Worm (Caenorhabditis elegans): Measurements from ENCODE around the gene H04M03.11.

H04M03.11 gene

ce11 chrIV:5926643-5927042, 42.2 kb upstream of the H04M03.11 start:
- no peak for TF ChIP-seq fkh-4 (tag; optimal IDR thresholded peaks at IDR 0.05; ENCODE audit: borderline replicate concordance)
- no peak for TF ChIP-seq nhr-19 (GFP tag; conservative IDR thresholded peaks at IDR 0.05)
- TF ChIP-seq F16B12.6 (tag; optimal IDR thresholded peaks at IDR 0.05), result no peak
- no peak for TF ChIP-seq Y116A8C.19 (tag; optimal IDR thresholded peaks at IDR 0.05; ENCODE audit: borderline replicate concordance)
- TF ChIP-seq ceh-63 (GFP tag; optimal IDR thresholded peaks at IDR 0.05), result no peak
- TF ChIP-seq nhr-90 (tag; optimal IDR thresholded peaks at IDR 0.05; ENCODE audit: poor library complexity), result peak; percentile 23
- peak; percentile 48 for TF ChIP-seq nhr-71 (tag; optimal IDR thresholded peaks at IDR 0.05)
- no peak for TF ChIP-seq zag-1 (tag; optimal IDR thresholded peaks at IDR 0.05)
- no peak for TF ChIP-seq ztf-11 (tag; optimal IDR thresholded peaks at IDR 0.05)
- peak; percentile 60 for TF ChIP-seq nhr-20 (tag; optimal IDR thresholded peaks at IDR 0.05)
- TF ChIP-seq hpl-2 (GFP tag; optimal IDR thresholded peaks at IDR 0.05), result no peak
- TF ChIP-seq elt-2 (tag; optimal IDR thresholded peaks at IDR 0.05), result no peak
- no peak for TF ChIP-seq fkh-8 (tag; optimal IDR thresholded peaks at IDR 0.05)
- no peak for TF ChIP-seq xbp-1 (tag; optimal IDR thresholded peaks at IDR 0.05)
- TF ChIP-seq nhr-237 (tag; optimal IDR thresholded peaks at IDR 0.05), result no peak
- TF ChIP-seq aly-2 (tag; optimal IDR thresholded peaks at IDR 0.05), result no peak
- no peak for TF ChIP-seq jun-1 (tag; optimal IDR thresholded peaks at IDR 0.05)
- TF ChIP-seq unc-130 (tag; optimal IDR thresholded peaks at IDR 0.05), result peak; percentile 10
- no peak for TF ChIP-seq ama-1 (optimal IDR thresholded peaks at IDR 0.05)
- TF ChIP-seq lin-13 (GFP tag; optimal IDR thresholded peaks at IDR 0.05), result no peak
- TF ChIP-seq snpc-4 (tag; optimal IDR thresholded peaks at IDR 0.05), result no peak
- TF ChIP-seq ztf-4 (tag; optimal IDR thresholded peaks at IDR 0.05), result no peak
- TF ChIP-seq C34B4.2 (tag; optimal IDR thresholded peaks at IDR 0.05), result no peak
- peak; percentile 9 for TF ChIP-seq dsc-1 (tag; optimal IDR thresholded peaks at IDR 0.05)
- no peak for TF ChIP-seq dpl-1 (GFP tag; optimal IDR thresholded peaks at IDR 0.05)
- no peak for TF ChIP-seq skn-1 (tag; optimal IDR thresholded peaks at IDR 0.05)
- TF ChIP-seq ces-1 (GFP tag; optimal IDR thresholded peaks at IDR 0.05), result no peak
- TF ChIP-seq sup-37 (GFP tag; optimal IDR thresholded peaks at IDR 0.05), result no peak
- no peak for TF ChIP-seq efl-3 (GFP tag; optimal IDR thresholded peaks at IDR 0.05)
- no peak for TF ChIP-seq pag-3 (tag; optimal IDR thresholded peaks at IDR 0.05; ENCODE audit: borderline replicate concordance, insufficient read depth)
- TF ChIP-seq sox-4 (tag; optimal IDR thresholded peaks at IDR 0.05), result no peak
- peak; percentile 13 for TF ChIP-seq irx-1 (tag; optimal IDR thresholded peaks at IDR 0.05)
- TF ChIP-seq ets-5 (GFP tag; IDR thresholded peaks at IDR 0.05), result no peak
- TF ChIP-seq vab-15 (tag; optimal IDR thresholded peaks at IDR 0.05), result no peak
- no peak for TF ChIP-seq aha-1 (tag; optimal IDR thresholded peaks at IDR 0.05)
- no peak for TF ChIP-seq hlh-17 (GFP tag; optimal IDR thresholded peaks at IDR 0.05; ENCODE audit: borderline replicate concordance)
- no peak for TF ChIP-seq nhr-77 (tag; optimal IDR thresholded peaks at IDR 0.05)
- TF ChIP-seq C04F5.9 (tag; optimal IDR thresholded peaks at IDR 0.05), result no peak
- TF ChIP-seq nhr-11 (tag; optimal IDR thresholded peaks at IDR 0.05), result no peak
- no peak for TF ChIP-seq pax-3 (tag; optimal IDR thresholded peaks at IDR 0.05)
- no peak for TF ChIP-seq ceh-88 (GFP tag; IDR thresholded peaks at IDR 0.05)
- TF ChIP-seq lin-39 (tag; optimal IDR thresholded peaks at IDR 0.05), result no peak
- TF ChIP-seq mab-9 (GFP tag; IDR thresholded peaks at IDR 0.05), result no peak
- TF ChIP-seq unc-98 (GFP tag; IDR thresholded peaks at IDR 0.05), result no peak
- TF ChIP-seq rnt-1 (tag; optimal IDR thresholded peaks at IDR 0.05), result peak; percentile 16
- no peak for TF ChIP-seq efl-1 (optimal IDR thresholded peaks at IDR 0.05)
- peak in 1 of 2 experiments; percentile 8 for TF ChIP-seq efl-1 (GFP tag; optimal IDR thresholded peaks at IDR 0.05 in 1 of 2)
- no peak for TF ChIP-seq sptf-1 (tag; optimal IDR thresholded peaks at IDR 0.05)
- TF ChIP-seq tbx-2 (tag; optimal IDR thresholded peaks at IDR 0.05), result peak; percentile 1
- no peak for TF ChIP-seq pqm-1 (tag; optimal IDR thresholded peaks at IDR 0.05)
- peak; percentile 52 for TF ChIP-seq snu-23 (GFP tag; optimal IDR thresholded peaks at IDR 0.05)
- TF ChIP-seq fkh-10 (GFP tag; optimal IDR thresholded peaks at IDR 0.05), result no peak
- peak in 2 of 6 experiments; percentile 28 to 73 for TF ChIP-seq elt-3 (tag; optimal IDR thresholded peaks at IDR 0.05)
- TF ChIP-seq lin-15B (tag; optimal IDR thresholded peaks at IDR 0.05), result no peak
